Fruit fly (Drosophila melanogaster) whole organism, embryonic: ENCODE measurements around the gene CG13654.

ENCODE experiments used
- CG10267 ChIP-seq: fragments of 200-800 bp; sonication (Bioruptor generic); optimal IDR thresholded peaks from 2 replicates; lab custom pipeline; 2018; ENCODE audit warnings: missing biosample characterization, mild to moderate bottlenecking, missing genetic modification characterization, moderate library complexity
- CG10565 ChIP-seq: fragments of 200-800 bp; sonication (Bioruptor generic); optimal IDR thresholded peaks from 3 replicates; lab custom pipeline; 2016; ENCODE audit warnings: missing biosample characterization, mild to moderate bottlenecking, missing genetic modification characterization
- CG11504 ChIP-seq: fragments of 200-800 bp; sonication (Bioruptor generic); optimal IDR thresholded peaks from 3 replicates; lab custom pipeline; 2019; ENCODE audit warnings: missing biosample characterization, mild to moderate bottlenecking, missing genetic modification characterization, moderate library complexity
- CG11696 ChIP-seq: fragments of 200-800 bp; sonication (Bioruptor generic); IDR thresholded peaks from 2 replicates; pipeline ENCODE4 v1.3.6; 2022; ENCODE audit warnings: missing biosample characterization, missing genetic modification characterization
- CG13296 ChIP-seq: fragments of 200-800 bp; sonication (Bioruptor generic); optimal IDR thresholded peaks from 3 replicates; lab custom pipeline; 2018; ENCODE audit warnings: missing biosample characterization, mild to moderate bottlenecking, missing genetic modification characterization
- CG13424 ChIP-seq: fragments of 200-800 bp; sonication (Bioruptor generic); optimal IDR thresholded peaks from 2 replicates; lab custom pipeline; 2019; ENCODE audit warnings: missing biosample characterization, mild to moderate bottlenecking, missing genetic modification characterization, moderate library complexity
- CG16779 ChIP-seq: fragments of 200-800 bp; sonication (Bioruptor generic); IDR thresholded peaks from 2 replicates; pipeline ENCODE4 v1.3.6; 2022; ENCODE audit warnings: missing biosample characterization, missing genetic modification characterization
- CG17359 ChIP-seq: fragments of 200-800 bp; sonication (Bioruptor generic); optimal IDR thresholded peaks from 3 replicates; lab custom pipeline; 2018; ENCODE audit warnings: missing biosample characterization, mild to moderate bottlenecking, missing genetic modification characterization, moderate library complexity
- CG17385 ChIP-seq: fragments of 200-800 bp; sonication (Bioruptor generic); optimal IDR thresholded peaks from 3 replicates; lab custom pipeline; 2018; ENCODE audit warnings: missing biosample characterization, mild to moderate bottlenecking, missing genetic modification characterization
- CG2120 ChIP-seq: fragments of 200-800 bp; sonication (Bioruptor generic); optimal IDR thresholded peaks from 3 replicates; lab custom pipeline; 2016; ENCODE audit warnings: missing biosample characterization, missing genetic modification characterization
- CG32772 ChIP-seq: fragments of 200-800 bp; sonication (Bioruptor generic); IDR thresholded peaks from 2 replicates; pipeline ENCODE4 v1.3.6; 2022; ENCODE audit warnings: missing biosample characterization, missing genetic modification characterization
- CG4282 ChIP-seq: fragments of 200-800 bp; sonication (Bioruptor generic); optimal IDR thresholded peaks from 2 replicates; lab custom pipeline; 2016; ENCODE audit warnings: missing biosample characterization, missing genetic modification characterization
- CG5953 ChIP-seq: fragments of 200-800 bp; sonication (Bioruptor generic); IDR thresholded peaks from 2 replicates; pipeline ENCODE4 v1.3.6; 2022; ENCODE audit warnings: missing biosample characterization, missing genetic modification characterization
- CG6654 ChIP-seq: fragments of 200-800 bp; sonication (Bioruptor generic); optimal IDR thresholded peaks from 2 replicates; lab custom pipeline; 2017; ENCODE audit warnings: missing biosample characterization, mild to moderate bottlenecking, missing genetic modification characterization
- CG6854 ChIP-seq: fragments of 200-800 bp; sonication (Bioruptor generic); optimal IDR thresholded peaks from 3 replicates; lab custom pipeline; 2017; ENCODE audit warnings: missing biosample characterization, mild to moderate bottlenecking, missing genetic modification characterization
- CG7963 ChIP-seq: fragments of 200-800 bp; sonication (Bioruptor generic); IDR thresholded peaks from 3 replicates; pipeline ENCODE4 v1.3.6; 2022; ENCODE audit warnings: missing biosample characterization, missing genetic modification characterization; ENCODE audit not compliant: partially characterized antibody
- CHES-1-like ChIP-seq: fragments of 200-800 bp; sonication (Bioruptor generic); optimal IDR thresholded peaks from 2 replicates; lab custom pipeline; 2016; ENCODE audit warnings: missing biosample characterization, missing genetic modification characterization
- Doc3 ChIP-seq: fragments of 200-800 bp; sonication (Bioruptor generic); IDR thresholded peaks from 3 replicates; pipeline ENCODE4 v1.3.6; 2022; ENCODE audit warnings: missing biosample characterization, missing genetic modification characterization; ENCODE audit not compliant: partially characterized antibody
- E2f1 ChIP-seq: fragments of 200-800 bp; sonication (Bioruptor generic); IDR thresholded peaks from 2 replicates; pipeline ENCODE4 v1.3.6; 2022; ENCODE audit warnings: missing biosample characterization, missing genetic modification characterization
- Gsc ChIP-seq: fragments of 200-800 bp; sonication (Bioruptor generic); IDR thresholded peaks from 2 replicates; pipeline ENCODE4 v1.3.6; 2022; ENCODE audit warnings: missing biosample characterization, missing genetic modification characterization
- Gug ChIP-seq: fragments of 200-800 bp; sonication (Bioruptor generic); IDR thresholded peaks from 4 replicates; pipeline ENCODE4 v1.3.6; 2022; ENCODE audit warnings: missing biosample characterization, missing genetic modification characterization
- HLH3B ChIP-seq: fragments of 200-800 bp; sonication (Bioruptor generic); IDR thresholded peaks from 2 replicates; pipeline ENCODE4 v1.3.6; 2022; ENCODE audit warnings: missing biosample characterization, missing genetic modification characterization
- Hmr ChIP-seq: fragments of 200-800 bp; sonication (Bioruptor generic); optimal IDR thresholded peaks from 3 replicates; lab custom pipeline; 2017; ENCODE audit warnings: mild to moderate bottlenecking, missing biosample characterization, missing genetic modification reagents, missing genetic modification characterization
- Hr3 ChIP-seq: fragments of 200-800 bp; sonication (Bioruptor generic); optimal IDR thresholded peaks from 3 replicates; lab custom pipeline; 2016; ENCODE audit warnings: missing biosample characterization, missing genetic modification characterization
- Hr51 ChIP-seq, 2 experiments: fragments of 200-800 bp; sonication (Bioruptor generic); optimal IDR thresholded peaks; 2 replicates in 1 of 2; 3 replicates in 1 of 2; lab custom pipeline; 2016 to 2018; ENCODE audit warnings: missing biosample characterization in 2 of 2, missing genetic modification characterization in 2 of 2, mild to moderate bottlenecking in 1 of 2, moderate library complexity in 1 of 2
- Med ChIP-seq: fragments of 200-800 bp; sonication (Bioruptor generic); peaks from one replicate; lab custom pipeline; 2016; ENCODE audit warnings: missing biosample characterization, missing genetic modification characterization, mild to moderate bottlenecking, inconsistent platforms, moderate library complexity
- Rx ChIP-seq: fragments of 200-800 bp; sonication (Bioruptor generic); IDR thresholded peaks from 2 replicates; pipeline ENCODE4 v1.3.6; 2022; ENCODE audit warnings: missing biosample characterization, missing genetic modification characterization
- Six4 ChIP-seq: fragments of 200-800 bp; sonication (Bioruptor generic); optimal IDR thresholded peaks from 2 replicates; lab custom pipeline; 2016; ENCODE audit warnings: missing biosample characterization, missing genetic modification characterization
- Sox100B ChIP-seq: fragments of 200-800 bp; sonication (Bioruptor generic); optimal IDR thresholded peaks from 3 replicates; lab custom pipeline; 2018; ENCODE audit warnings: missing biosample characterization, mild to moderate bottlenecking, missing genetic modification characterization
- Sox102F ChIP-seq: fragments of 200-800 bp; sonication (Bioruptor generic); optimal IDR thresholded peaks from 2 replicates; lab custom pipeline; 2018; ENCODE audit warnings: missing biosample characterization, mild to moderate bottlenecking, missing genetic modification characterization, moderate library complexity
- Stat92E ChIP-seq, 3 experiments: fragments of >200 bp in 2 of 3; fragments of 200-800 bp in 1 of 3; sonication (Bioruptor generic) in 1 of 3; optimal IDR thresholded peaks; 2 replicates each; lab custom pipeline; 2017 to 2019; ENCODE audit warnings: missing biosample characterization in 3 of 3, missing genetic modification characterization in 3 of 3, mild to moderate bottlenecking in 1 of 3, moderate library complexity in 1 of 3
- Trl ChIP-seq, 3 experiments: fragments of >200 bp in 2 of 3; fragments of 200-800 bp in 1 of 3; sonication (Bioruptor generic) in 1 of 3; optimal IDR thresholded peaks; 2 replicates in 1 of 3; 3 replicates in 2 of 3; lab custom pipeline; 2016 to 2017; ENCODE audit warnings: missing biosample characterization in 1 of 3, missing genetic modification characterization in 1 of 3
- abd-A ChIP-seq: fragments of 200-800 bp; sonication (Bioruptor generic); optimal IDR thresholded peaks from 3 replicates; lab custom pipeline; 2019; ENCODE audit warnings: missing biosample characterization, mild to moderate bottlenecking, missing genetic modification characterization, moderate library complexity
- amos ChIP-seq: fragments of 200-800 bp; sonication (Bioruptor generic); IDR thresholded peaks from 2 replicates; pipeline ENCODE4 v1.3.6; 2022; ENCODE audit warnings: missing biosample characterization, missing genetic modification characterization; ENCODE audit not compliant: partially characterized antibody
- ap ChIP-seq: fragments of 200-800 bp; sonication (Bioruptor generic); IDR thresholded peaks from 2 replicates; pipeline ENCODE4 v1.3.6; 2022; ENCODE audit warnings: missing biosample characterization, missing genetic modification characterization
- ci ChIP-seq: fragments of 200-800 bp; sonication (Bioruptor generic); IDR thresholded peaks from 3 replicates; pipeline ENCODE4 v1.3.6; 2022; ENCODE audit warnings: missing biosample characterization, missing genetic modification characterization
- dan ChIP-seq: fragments of 200-800 bp; sonication (Bioruptor generic); IDR thresholded peaks from 2 replicates; pipeline ENCODE4 v1.3.6; 2022; ENCODE audit warnings: missing biosample characterization, missing genetic modification characterization
- ewg ChIP-seq: fragments of 200-800 bp; sonication (Bioruptor generic); optimal IDR thresholded peaks from 3 replicates; lab custom pipeline; 2017; ENCODE audit warnings: mild to moderate bottlenecking, missing biosample characterization, missing genetic modification reagents, missing genetic modification characterization
- fru ChIP-seq: fragments of >200 bp; optimal IDR thresholded peaks from 2 replicates; lab custom pipeline; 2017
- gce ChIP-seq: fragments of 200-800 bp; sonication (Bioruptor generic); IDR thresholded peaks from 3 replicates; pipeline ENCODE4 v1.3.6; 2022; ENCODE audit warnings: missing biosample characterization, missing genetic modification characterization
- gem ChIP-seq: fragments of 200-800 bp; sonication (Bioruptor generic); optimal IDR thresholded peaks from 2 replicates; lab custom pipeline; 2019; ENCODE audit warnings: missing biosample characterization, mild to moderate bottlenecking, missing genetic modification characterization, moderate library complexity
- gsb ChIP-seq: fragments of 200-800 bp; sonication (Bioruptor generic); IDR thresholded peaks from 2 replicates; pipeline ENCODE4 v1.3.6; 2022; ENCODE audit warnings: missing biosample characterization, missing genetic modification characterization
- lab ChIP-seq: fragments of 200-800 bp; sonication (Bioruptor generic); optimal IDR thresholded peaks from 3 replicates; lab custom pipeline; 2017; ENCODE audit warnings: missing biosample characterization, missing genetic modification characterization, mild to moderate bottlenecking, moderate library complexity, missing genetic modification reagents
- maf-S ChIP-seq: fragments of 200-800 bp; sonication (Bioruptor generic); optimal IDR thresholded peaks from 2 replicates; lab custom pipeline; 2016; ENCODE audit warnings: missing biosample characterization, missing genetic modification characterization
- mld ChIP-seq: fragments of 200-800 bp; sonication (Bioruptor generic); IDR thresholded peaks from 3 replicates; pipeline ENCODE4 v1.3.6; 2022; ENCODE audit warnings: missing biosample characterization, missing genetic modification characterization; ENCODE audit not compliant: partially characterized antibody
- pb ChIP-seq: fragments of 200-800 bp; sonication (Bioruptor generic); optimal IDR thresholded peaks from 3 replicates; lab custom pipeline; 2016; ENCODE audit warnings: missing biosample characterization, missing genetic modification characterization
- pfk ChIP-seq: fragments of 200-800 bp; sonication (Bioruptor generic); optimal IDR thresholded peaks from 2 replicates; lab custom pipeline; 2018; ENCODE audit warnings: missing biosample characterization, mild to moderate bottlenecking, missing genetic modification characterization, moderate library complexity
- pzg ChIP-seq: fragments of 200-800 bp; sonication (Bioruptor generic); optimal IDR thresholded peaks from 3 replicates; lab custom pipeline; 2018; ENCODE audit warnings: missing biosample characterization, mild to moderate bottlenecking, missing genetic modification characterization, moderate library complexity
- twi ChIP-seq: fragments of 200-800 bp; optimal IDR thresholded peaks from 2 replicates; lab custom pipeline; 2019; ENCODE audit warnings: missing biosample characterization, mild to moderate bottlenecking, missing genetic modification characterization, moderate library complexity

Gene CG13654

dm6 chr3R:25199321-25199868, at the start of gene CG13654 (continued):
- TF ChIP-seq Gug (no peak), dan (GFP tag; lab: Robert Waterston, UW) (0 out of 2 replicates have a peak, but pooled peaks have one; percentile 11), HLH3B (no peak), ewg (GFP tag; lab: Kevin White, UChicago) (peak; percentile 78), abd-A (tag; lab: Kevin White, UChicago) (peak; percentile 16), Gsc (GFP tag; lab: Robert Waterston, UW) (no peak), amos (GFP tag; lab: Robert Waterston, UW) (0 out of 2 replicates have a peak, but pooled peaks have one; percentile 4), gce (GFP tag; lab: Robert Waterston, UW) (no peak), CG7963 (GFP tag; lab: Robert Waterston, UW) (no peak), Med (GFP tag; lab: Kevin White, UChicago) (no peak), twi (tag; lab: Kevin White, UChicago) (no peak), ci (GFP tag; lab: Robert Waterston, UW) (no peak), Trl (optimal IDR thresholded peaks at IDR 0.05; lab: Kevin White, UChicago) (peak in 1 of 2 experiments; percentile 27), Trl (GFP tag; optimal IDR thresholded peaks at IDR 0.05; lab: Kevin White, UChicago) (no peak), CG32772 (GFP tag; lab: Robert Waterston, UW) (no peak), CG11504 (tag; lab: Kevin White, UChicago) (peak; percentile 46), CG16779 (GFP tag; lab: Robert Waterston, UW) (0 out of 2 replicates have a peak, but pooled peaks have one; percentile 44), gem (tag; lab: Kevin White, UChicago) (no peak)

dm6 chr3R:25152342-25152741, 47.3 kb upstream of the CG13654 start:
- TF ChIP-seq CG2120 (GFP tag; lab: Kevin White, UChicago) = peak; percentile 36
- TF ChIP-seq CG5953 (GFP tag; lab: Robert Waterston, UW) = no peak
- TF ChIP-seq pb (GFP tag; lab: Kevin White, UChicago) = no peak
- TF ChIP-seq Hmr (GFP tag; lab: Kevin White, UChicago) = peak; percentile 34
- TF ChIP-seq CG6854 (GFP tag; lab: Kevin White, UChicago) = peak; percentile 20
- no peak for TF ChIP-seq Doc3 (GFP tag; lab: Robert Waterston, UW)
- peak; percentile 19 for TF ChIP-seq CG17359
- TF ChIP-seq mld = no peak
- TF ChIP-seq CG4282 = no peak
- TF ChIP-seq CG13424 = peak; percentile 36
- TF ChIP-seq Six4 (GFP tag; lab: Kevin White, UChicago) = no peak
- TF ChIP-seq CG10267 (tag; lab: Kevin White, UChicago) = peak; percentile 22
- TF ChIP-seq pzg (GFP tag; lab: Kevin White, UChicago) = no peak
- TF ChIP-seq Stat92E (GFP tag; optimal IDR thresholded peaks at IDR 0.05; lab: Kevin White, UChicago) = no peak
- peak; percentile 16; the same call in 1 of the 2 replicates for TF ChIP-seq CG11696 (GFP tag; lab: Robert Waterston, UW)
- TF ChIP-seq pfk (GFP tag; lab: Kevin White, UChicago) = no peak
- TF ChIP-seq Hr51 (GFP tag; optimal IDR thresholded peaks at IDR 0.05; lab: Kevin White, UChicago) = peak in 1 of 2 experiments; percentile 48
- TF ChIP-seq CG13296 = peak; percentile 55
- TF ChIP-seq Sox100B (GFP tag; lab: Kevin White, UChicago) = peak; percentile 5
- no peak for TF ChIP-seq CG10565 (GFP tag; lab: Kevin White, UChicago)
- TF ChIP-seq CG17385 = peak; percentile 1
- no peak for TF ChIP-seq maf-S (GFP tag; lab: Kevin White, UChicago)
- no peak for TF ChIP-seq Rx (GFP tag; lab: Robert Waterston, UW)
- no peak for TF ChIP-seq fru
- no peak for TF ChIP-seq Hr3 (GFP tag; lab: Kevin White, UChicago)
- TF ChIP-seq E2f1 (GFP tag; lab: Robert Waterston, UW) = no peak
- TF ChIP-seq CG6654 (GFP tag; lab: Kevin White, UChicago) = no peak
- peak; percentile 4 for TF ChIP-seq Sox102F (GFP tag; lab: Kevin White, UChicago)
- TF ChIP-seq lab (GFP tag; lab: Kevin White, UChicago) = peak; percentile 55
- TF ChIP-seq CHES-1-like = no peak
- no peak for TF ChIP-seq ap (GFP tag; lab: Robert Waterston, UW)
- TF ChIP-seq gsb (GFP tag; lab: Robert Waterston, UW) = no peak
